Worm (Caenorhabditis elegans) whole organism, L4 larva: ENCODE measurements around the gene ZK632.4.
"Not testable (repeated sequence)": the region's sequence is repeated elsewhere in the genome, so short reads cannot be mapped to it uniquely, and the experiment has no call there.

Experiments used
- hlh-11 ChIP-seq: fragments of 200-800 bp; sonication (Bioruptor generic); optimal IDR thresholded peaks from 2 replicates; lab custom pipeline; 2018; ENCODE audit warnings: mild to moderate bottlenecking, missing genetic modification characterization, missing compliant biosample characterization
- ztf-11 ChIP-seq: fragments of 150-350 bp; optimal IDR thresholded peaks from 2 replicates; lab custom pipeline; 2014; ENCODE audit warnings: missing biosample characterization, missing genetic modification characterization

- TF ChIP-seq hlh-11 (tag; lab: Kevin White, UChicago); ztf-11: not testable (repeated sequence)
Observed at ce11 chrIII:9849111-9849510, 41.9 kb upstream of the ZK632.4 start.
